Worm (Caenorhabditis elegans) whole organism, L4 larva: Measurements from ENCODE around the gene T25E12.6.

ENCODE experiments used
- F10B5.3 ChIP-seq: sonication (generic microtip); optimal IDR thresholded peaks from 2 replicates; lab custom pipeline; 2016; ENCODE audit warnings: mild to moderate bottlenecking, missing genetic modification characterization, missing compliant biosample characterization
- F26F4.8 ChIP-seq: fragments of 200-800 bp; sonication (Bioruptor generic); conservative IDR thresholded peaks from 2 replicates; pipeline ENCODE4 v1.3.6; 2022; ENCODE audit warnings: missing genetic modification characterization, missing compliant biosample characterization
- F37D6.2 ChIP-seq: sonication (generic microtip); optimal IDR thresholded peaks from 2 replicates; lab custom pipeline; 2016; ENCODE audit warnings: mild to moderate bottlenecking, missing genetic modification characterization, missing compliant biosample characterization
- T20F7.1 ChIP-seq: fragments of 200-800 bp; sonication (Bioruptor generic); optimal IDR thresholded peaks from 2 replicates; lab custom pipeline; 2018; ENCODE audit warnings: mild to moderate bottlenecking, missing genetic modification characterization, missing compliant biosample characterization
- Y75B8A.6 ChIP-seq: fragments of 200-800 bp; sonication (Bioruptor generic); IDR thresholded peaks from 2 replicates; pipeline ENCODE4 v1.3.6; 2022; ENCODE audit warnings: missing genetic modification reagents, missing genetic modification characterization, missing compliant biosample characterization
- ZK546.5 ChIP-seq, 2 experiments: sonication (generic microtip); optimal IDR thresholded peaks; 2 replicates each; lab custom pipeline; 2017; ENCODE audit warnings: missing biosample characterization in 2 of 2, missing genetic modification characterization in 2 of 2
- aly-2 ChIP-seq: sonication (generic microtip); optimal IDR thresholded peaks from 2 replicates; lab custom pipeline; 2018; ENCODE audit warnings: missing biosample characterization, missing genetic modification characterization
- ceh-32 ChIP-seq: sonication (generic microtip); optimal IDR thresholded peaks from 2 replicates; lab custom pipeline; 2016; ENCODE audit warnings: mild to moderate bottlenecking, missing genetic modification characterization, missing compliant biosample characterization; ENCODE audit not compliant: poor library complexity
- ceh-44 ChIP-seq: fragments of 200-800 bp; sonication (Bioruptor generic); IDR thresholded peaks from 2 replicates; pipeline ENCODE4 v1.3.6; 2022; ENCODE audit warnings: missing genetic modification reagents, missing genetic modification characterization, missing compliant biosample characterization
- ceh-62 ChIP-seq: sonication (generic microtip); optimal IDR thresholded peaks from 2 replicates; lab custom pipeline; 2017; ENCODE audit warnings: missing biosample characterization, missing genetic modification characterization
- daf-16 ChIP-seq, 3 experiments: sonication (generic microtip); optimal IDR thresholded peaks; 2 replicates each; lab custom pipeline; 2016 to 2017; ENCODE audit warnings: missing genetic modification characterization in 3 of 3, missing genetic modification reagents in 3 of 3, mild to moderate bottlenecking in 2 of 3, missing compliant biosample characterization in 2 of 3, missing biosample characterization in 1 of 3, moderate library complexity in 1 of 3
- daf-19 ChIP-seq: fragments of 200-800 bp; sonication (Bioruptor generic); conservative IDR thresholded peaks from 2 replicates; pipeline ENCODE4 v1.3.6; 2022; ENCODE audit warnings: missing genetic modification characterization, missing compliant biosample characterization
- dmd-6 ChIP-seq: fragments of 200-800 bp; sonication (Bioruptor generic); IDR thresholded peaks from 2 replicates; pipeline ENCODE4 v1.3.6; 2022; ENCODE audit warnings: missing genetic modification reagents, missing genetic modification characterization, missing compliant biosample characterization
- dpl-1 ChIP-seq: fragments of 150-350 bp; optimal IDR thresholded peaks from 2 replicates; lab custom pipeline; 2014; ENCODE audit warnings: missing biosample characterization, missing genetic modification reagents, missing genetic modification characterization
- dve-1 ChIP-seq: sonication (generic microtip); optimal IDR thresholded peaks from 2 replicates; lab custom pipeline; 2017; ENCODE audit warnings: antibody characterized with exemption, mild to moderate bottlenecking, missing genetic modification characterization, missing compliant biosample characterization; ENCODE audit not compliant: insufficient read depth
- egl-43 ChIP-seq: fragments of 200-800 bp; sonication (Bioruptor generic); IDR thresholded peaks from 2 replicates; pipeline ENCODE4 v1.3.6; 2022; ENCODE audit warnings: missing genetic modification reagents, missing genetic modification characterization, missing compliant biosample characterization
- fos-1 ChIP-seq: fragments of 150-350 bp; optimal IDR thresholded peaks from 2 replicates; lab custom pipeline; 2014; ENCODE audit warnings: missing biosample characterization, missing genetic modification characterization
- hlh-11 ChIP-seq: fragments of 200-800 bp; sonication (Bioruptor generic); optimal IDR thresholded peaks from 2 replicates; lab custom pipeline; 2018; ENCODE audit warnings: mild to moderate bottlenecking, missing genetic modification characterization, missing compliant biosample characterization
- hlh-30 ChIP-seq: sonication (generic microtip); optimal IDR thresholded peaks from 2 replicates; lab custom pipeline; 2017; ENCODE audit warnings: antibody characterized with exemption, mild to moderate bottlenecking, missing genetic modification characterization, missing compliant biosample characterization; ENCODE audit not compliant: insufficient read depth
- lin-39 ChIP-seq: fragments of 150-350 bp; optimal IDR thresholded peaks from 2 replicates; lab custom pipeline; 2014; ENCODE audit warnings: missing biosample characterization, missing genetic modification reagents, missing genetic modification characterization
- mdl-1 ChIP-seq, 2 experiments: fragments of 150-350 bp in 1 of 2; sonication (generic microtip) in 1 of 2; optimal IDR thresholded peaks; 2 replicates each; lab custom pipeline; 2014 to 2017; ENCODE audit warnings: missing biosample characterization in 2 of 2, missing genetic modification characterization in 2 of 2
- mxl-2 ChIP-seq: fragments of 200-800 bp; sonication (Bioruptor generic); conservative IDR thresholded peaks from 2 replicates; pipeline ENCODE4 v1.3.6; 2022; ENCODE audit warnings: missing genetic modification reagents, missing genetic modification characterization, missing compliant biosample characterization
- nhr-102 ChIP-seq: sonication (generic microtip); optimal IDR thresholded peaks from 2 replicates; lab custom pipeline; 2016; ENCODE audit warnings: mild to moderate bottlenecking, missing genetic modification characterization, moderate library complexity, missing compliant biosample characterization
- nhr-11 ChIP-seq: fragments of 150-350 bp; optimal IDR thresholded peaks from 2 replicates; lab custom pipeline; 2014; ENCODE audit warnings: missing biosample characterization, missing genetic modification characterization
- nhr-111 ChIP-seq: fragments of 200-800 bp; sonication (Bioruptor generic); optimal IDR thresholded peaks from 2 replicates; lab custom pipeline; 2018; ENCODE audit warnings: mild to moderate bottlenecking, missing genetic modification characterization, missing compliant biosample characterization
- nhr-28 ChIP-seq: fragments of 150-350 bp; optimal IDR thresholded peaks from 2 replicates; lab custom pipeline; 2014; ENCODE audit warnings: missing biosample characterization, missing genetic modification characterization
- nhr-41 ChIP-seq: fragments of 200-800 bp; sonication (Bioruptor generic); IDR thresholded peaks from 2 replicates; pipeline ENCODE4 v1.3.6; 2022; ENCODE audit warnings: missing genetic modification reagents, missing genetic modification characterization, missing compliant biosample characterization
- nhr-42 ChIP-seq: fragments of 200-800 bp; sonication (Bioruptor generic); IDR thresholded peaks from 2 replicates; pipeline ENCODE4 v1.3.6; 2022; ENCODE audit warnings: missing genetic modification characterization, missing compliant biosample characterization
- nhr-48 ChIP-seq: sonication (generic microtip); optimal IDR thresholded peaks from 2 replicates; lab custom pipeline; 2016; ENCODE audit warnings: mild to moderate bottlenecking, missing genetic modification characterization, missing compliant biosample characterization
- nhr-6 ChIP-seq: fragments of 150-350 bp; optimal IDR thresholded peaks from 2 replicates; lab custom pipeline; 2014; ENCODE audit warnings: missing biosample characterization, missing genetic modification characterization
- nhr-76 ChIP-seq: fragments of 150-350 bp; optimal IDR thresholded peaks from 2 replicates; lab custom pipeline; 2014; ENCODE audit warnings: missing biosample characterization, missing genetic modification characterization
- nhr-77 ChIP-seq: fragments of 150-350 bp; optimal IDR thresholded peaks from 2 replicates; lab custom pipeline; 2014; ENCODE audit warnings: missing biosample characterization, missing genetic modification characterization
- pha-4 ChIP-seq, 2 experiments: fragments of 150-350 bp in 1 of 2; fragments of 200-800 bp in 1 of 2; sonication (Bioruptor generic) in 1 of 2; IDR thresholded peaks in 1 of 2; optimal IDR thresholded peaks in 1 of 2; 2 replicates each; pipeline versions ENCODE4 v1.3.6 to Lab custom; 2014 to 2022; ENCODE audit warnings: missing genetic modification characterization in 2 of 2, missing genetic modification reagents in 2 of 2, missing biosample characterization in 1 of 2, missing compliant biosample characterization in 1 of 2
- php-3 ChIP-seq: fragments of 200-800 bp; sonication (Bioruptor generic); IDR thresholded peaks from 2 replicates; pipeline ENCODE4 v1.3.6; 2022; ENCODE audit warnings: missing genetic modification reagents, missing genetic modification characterization, missing compliant biosample characterization
- pqm-1 ChIP-seq: sonication (generic microtip); optimal IDR thresholded peaks from 2 replicates; lab custom pipeline; 2017; ENCODE audit warnings: missing biosample characterization, missing genetic modification characterization
- saeg-2 ChIP-seq: fragments of 200-800 bp; sonication (Bioruptor generic); IDR thresholded peaks from 2 replicates; pipeline ENCODE4 v1.3.6; 2022; ENCODE audit warnings: missing genetic modification reagents, missing genetic modification characterization, missing compliant biosample characterization
- set-16 ChIP-seq: fragments of 200-800 bp; sonication (Bioruptor generic); IDR thresholded peaks from 2 replicates; pipeline ENCODE4 v1.3.6; 2022; ENCODE audit warnings: missing genetic modification reagents, missing genetic modification characterization, missing compliant biosample characterization
- unc-62 ChIP-seq, 3 experiments: fragments of 150-350 bp in 1 of 3; sonication (generic microtip); optimal IDR thresholded peaks in 2 of 3; peaks in 1 of 3; 1 replicate in 1 of 3; 2 replicates in 2 of 3; lab custom pipeline; 2014 to 2017; ENCODE audit warnings: missing biosample characterization in 3 of 3, missing genetic modification characterization in 3 of 3, missing genetic modification reagents in 3 of 3, missing genotype in 1 of 3
- ztf-7 ChIP-seq: fragments of 150-350 bp; optimal IDR thresholded peaks from 2 replicates; lab custom pipeline; 2014; ENCODE audit warnings: missing biosample characterization, missing genetic modification characterization

T25E12.6 gene

DNA sequence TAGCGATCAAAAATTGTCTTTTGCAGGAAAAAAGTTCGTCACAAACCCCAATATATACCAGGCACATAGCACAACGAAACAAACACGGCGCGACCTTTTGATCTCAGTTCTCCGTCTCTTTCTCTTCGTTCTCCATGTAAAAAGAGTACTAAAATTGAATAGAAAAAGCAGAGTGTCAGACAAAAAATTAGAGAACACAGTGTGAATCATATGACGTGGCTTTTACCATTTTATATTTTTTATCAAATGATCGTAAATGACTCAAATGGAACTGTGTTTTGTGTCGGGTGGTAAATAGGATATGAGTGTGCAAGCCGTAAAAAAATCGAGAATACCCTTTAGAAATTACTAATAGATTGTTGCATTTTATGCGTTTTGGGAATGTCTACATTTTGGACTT lies 16.3 kb upstream of the T25E12.6 start:
- TF ChIP-seq F37D6.2 (tag; lab: Kevin White, UChicago): no peak
- TF ChIP-seq nhr-77 (tag; lab: Kevin White, UChicago): peak; percentile 78
- TF ChIP-seq aly-2 (tag; lab: Kevin White, UChicago): no peak
- no peak for TF ChIP-seq ceh-62 (tag; lab: Kevin White, UChicago)
- peak; percentile 74 for TF ChIP-seq nhr-102 (tag; lab: Kevin White, UChicago)
- TF ChIP-seq dpl-1: no peak
- peak; percentile 59 for TF ChIP-seq nhr-48 (tag; lab: Kevin White, UChicago)
- no peak for TF ChIP-seq daf-19
- TF ChIP-seq mdl-1 (tag; optimal IDR thresholded peaks at IDR 0.05; lab: Kevin White, UChicago): peak in 1 of 2 experiments; percentile 13
- peak; percentile 80 for TF ChIP-seq ztf-7
- no peak for TF ChIP-seq F26F4.8 (GFP tag; lab: Robert Waterston, UW)
- peak; percentile 52 for TF ChIP-seq nhr-6 (tag; lab: Kevin White, UChicago)
- TF ChIP-seq ceh-44 (GFP tag; lab: Robert Waterston, UW): no peak
- no peak for TF ChIP-seq F10B5.3 (tag; lab: Kevin White, UChicago)
- TF ChIP-seq php-3 (GFP tag; lab: Robert Waterston, UW): peak; percentile 59; the same call in 1 of the 2 replicates
- peak; percentile 90 for TF ChIP-seq nhr-28 (tag; lab: Kevin White, UChicago)
- no peak for TF ChIP-seq nhr-111 (GFP tag; lab: Kevin White, UChicago)
- peak; percentile 69 for TF ChIP-seq hlh-30 (tag; lab: Kevin White, UChicago)
- no peak for TF ChIP-seq fos-1 (tag; lab: Kevin White, UChicago)
- no peak for TF ChIP-seq lin-39 (tag; lab: Kevin White, UChicago)
- no peak for TF ChIP-seq ZK546.5 (tag; optimal IDR thresholded peaks at IDR 0.05; lab: Kevin White, UChicago)
- no peak for TF ChIP-seq mxl-2 (GFP tag; lab: Robert Waterston, UW)
- peak; percentile 93 for TF ChIP-seq dve-1
- no peak for TF ChIP-seq daf-16 (GFP tag; optimal IDR thresholded peaks at IDR 0.05; lab: Kevin White, UChicago)
- peak; percentile 92 for TF ChIP-seq daf-16 (tag; optimal IDR thresholded peaks at IDR 0.05; lab: Kevin White, UChicago)
- TF ChIP-seq T20F7.1 (GFP tag; lab: Kevin White, UChicago): no peak
- no peak for TF ChIP-seq nhr-76
- TF ChIP-seq unc-62 (GFP tag; optimal IDR thresholded peaks at IDR 0.05 in 1 of 2; lab: Kevin White, UChicago): peak in 1 of 2 experiments; percentile 2
- TF ChIP-seq unc-62 (tag; optimal IDR thresholded peaks at IDR 0.05; lab: Kevin White, UChicago): no peak
- TF ChIP-seq saeg-2 (GFP tag; lab: Robert Waterston, UW): no peak
- no peak; the same call in 1 of the 2 replicates for TF ChIP-seq pha-4 (GFP tag; IDR thresholded peaks at IDR 0.05; lab: Robert Waterston, UW)
- peak; percentile 51 for TF ChIP-seq pha-4 (tag; optimal IDR thresholded peaks at IDR 0.05; lab: Kevin White, UChicago)
- no peak for TF ChIP-seq nhr-42
- TF ChIP-seq Y75B8A.6 (GFP tag; lab: Robert Waterston, UW): no peak
- peak; percentile 87 for TF ChIP-seq hlh-11 (tag; lab: Kevin White, UChicago)
- peak; percentile 94 for TF ChIP-seq dmd-6
- TF ChIP-seq egl-43 (GFP tag; lab: Robert Waterston, UW): no peak
- no peak for TF ChIP-seq nhr-41 (GFP tag; lab: Robert Waterston, UW)
- no peak for TF ChIP-seq set-16
- TF ChIP-seq ceh-32 (tag; lab: Kevin White, UChicago): no peak
- TF ChIP-seq pqm-1 (tag; lab: Kevin White, UChicago): peak; percentile 70

DNA sequence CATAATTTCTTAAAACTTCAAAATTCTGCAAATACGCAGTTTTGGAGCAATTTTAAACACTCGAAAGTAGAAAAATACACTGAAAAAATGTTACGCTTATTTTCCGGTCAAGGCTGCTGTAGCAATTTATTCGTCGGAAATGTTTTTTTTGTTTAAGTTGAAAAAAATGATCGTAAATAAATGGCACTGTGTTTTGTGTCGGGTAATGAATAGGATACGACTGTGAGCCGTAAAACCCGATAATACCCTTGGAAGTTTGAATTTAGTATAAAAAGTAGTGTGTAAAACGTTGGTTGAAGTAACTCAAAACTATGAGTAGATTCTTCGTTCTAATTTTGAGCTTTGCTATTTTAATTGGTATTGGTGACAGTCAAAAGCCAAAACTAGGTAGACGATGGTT lies 15.3 kb upstream of the T25E12.6 start, which contains the start of gene T25E12.14:
Gene T25E12.14 (plus strand): TSS at position 301 of the 400 bp plus-strand sequence.
- no peak for TF ChIP-seq nhr-11
